Worm (Caenorhabditis elegans): Measurements from ENCODE around the gene F38E1.10.

F38E1.10 gene

DNA sequence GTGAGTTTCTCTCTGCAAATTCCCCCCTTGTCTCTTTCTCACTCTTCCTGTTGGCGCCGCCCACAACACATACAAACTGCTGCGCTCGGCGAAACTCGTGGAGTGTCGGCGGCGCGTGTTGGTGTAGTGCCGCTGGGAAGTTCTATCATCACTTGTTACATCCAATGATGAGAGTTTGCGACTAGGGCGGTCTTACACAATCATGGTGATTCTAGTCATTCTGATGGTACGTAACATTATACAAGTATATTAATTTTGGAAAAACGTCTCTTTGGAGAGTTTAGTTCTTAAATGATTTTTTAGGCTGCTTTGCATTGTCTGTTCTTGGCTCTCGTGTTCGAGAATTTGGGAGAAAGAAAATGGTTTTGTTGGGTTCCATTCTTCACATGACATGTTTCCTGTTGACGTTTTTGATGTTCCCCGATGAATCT is 26.3 kb downstream of the F38E1.10 start (continued):
- TF ChIP-seq ama-1 (optimal IDR thresholded peaks at IDR 0.05) (peak; percentile 96), ces-1 (GFP tag; optimal IDR thresholded peaks at IDR 0.05) (no peak), ceh-63 (GFP tag; optimal IDR thresholded peaks at IDR 0.05) (no peak), fkh-10 (GFP tag; optimal IDR thresholded peaks at IDR 0.05) (peak; percentile 25), efl-1 (optimal IDR thresholded peaks at IDR 0.05) (peak; percentile 66 to 77), efl-1 (GFP tag; optimal IDR thresholded peaks at IDR 0.05 in 1 of 2) (peak; percentile 53 to 96), nhr-77 (tag; optimal IDR thresholded peaks at IDR 0.05) (peak; percentile 72), Y116A8C.19 (tag; optimal IDR thresholded peaks at IDR 0.05; ENCODE audit: borderline replicate concordance) (no peak), skn-1 (tag; optimal IDR thresholded peaks at IDR 0.05) (peak; percentile 71), C34B4.2 (tag; optimal IDR thresholded peaks at IDR 0.05) (no peak), blmp-1 (tag; optimal IDR thresholded peaks at IDR 0.05) (peak; percentile 26), vab-15 (tag; optimal IDR thresholded peaks at IDR 0.05) (no peak), aly-2 (tag; optimal IDR thresholded peaks at IDR 0.05) (peak; percentile 49), tbx-2 (tag; optimal IDR thresholded peaks at IDR 0.05) (peak; percentile 85), nhr-237 (tag; optimal IDR thresholded peaks at IDR 0.05) (peak; percentile 8), tlp-1 (tag; optimal IDR thresholded peaks at IDR 0.05) (no peak), unc-30 (tag; optimal IDR thresholded peaks at IDR 0.05) (no peak), hpl-2 (GFP tag; optimal IDR thresholded peaks at IDR 0.05) (peak; percentile 63), nhr-20 (tag; optimal IDR thresholded peaks at IDR 0.05) (peak; percentile 95), ztf-4 (tag; optimal IDR thresholded peaks at IDR 0.05) (peak; percentile 77), mdl-1 (tag; optimal IDR thresholded peaks at IDR 0.05) (peak in 1 of 2 experiments; percentile 59), pax-3 (tag; optimal IDR thresholded peaks at IDR 0.05) (peak; percentile 74), C04F5.9 (tag; optimal IDR thresholded peaks at IDR 0.05) (peak; percentile 45), ceh-8 (GFP tag; optimal IDR thresholded peaks at IDR 0.05) (peak; percentile 66), isw-1 (GFP tag; IDR thresholded peaks at IDR 0.05) (peak; percentile 42), egl-13 (tag; optimal IDR thresholded peaks at IDR 0.05) (peak; percentile 56), nhr-84 (tag; optimal IDR thresholded peaks at IDR 0.05) (no peak), nhr-12 (tag; optimal IDR thresholded peaks at IDR 0.05) (no peak), lsy-2 (tag; optimal IDR thresholded peaks at IDR 0.05) (peak; percentile 59 to 84), alr-1 (tag; optimal IDR thresholded peaks at IDR 0.05; ENCODE audit: borderline replicate concordance) (no peak), grh-1 (GFP tag; IDR thresholded peaks at IDR 0.05) (peak; percentile 84), nhr-19 (GFP tag; conservative IDR thresholded peaks at IDR 0.05) (peak; percentile 95)

- TF ChIP-seq blmp-1 (tag; optimal IDR thresholded peaks at IDR 0.05) = no peak
- no peak for TF ChIP-seq swsn-7 (tag; optimal IDR thresholded peaks at IDR 0.05)
- TF ChIP-seq egl-13 (tag; optimal IDR thresholded peaks at IDR 0.05) = no peak
- no peak for TF ChIP-seq dsc-1 (tag; optimal IDR thresholded peaks at IDR 0.05)
- no peak for TF ChIP-seq fkh-4 (tag; optimal IDR thresholded peaks at IDR 0.05; ENCODE audit: borderline replicate concordance)
- TF ChIP-seq sox-4 (tag; optimal IDR thresholded peaks at IDR 0.05) = no peak
- no peak for TF ChIP-seq pax-3 (tag; optimal IDR thresholded peaks at IDR 0.05)
- TF ChIP-seq efl-3 (GFP tag; optimal IDR thresholded peaks at IDR 0.05) = no peak
- TF ChIP-seq mep-1 (tag; optimal IDR thresholded peaks at IDR 0.05) = no peak
- no peak for TF ChIP-seq ceh-8 (GFP tag; optimal IDR thresholded peaks at IDR 0.05)
- no peak for TF ChIP-seq unc-62 (GFP tag; optimal IDR thresholded peaks at IDR 0.05)
- TF ChIP-seq alr-1 (tag; optimal IDR thresholded peaks at IDR 0.05; ENCODE audit: borderline replicate concordance) = no peak
- TF ChIP-seq hlh-17 (GFP tag; optimal IDR thresholded peaks at IDR 0.05; ENCODE audit: borderline replicate concordance) = no peak
- TF ChIP-seq unc-98 (GFP tag; IDR thresholded peaks at IDR 0.05) = no peak
- no peak for TF ChIP-seq ztf-4 (tag; optimal IDR thresholded peaks at IDR 0.05)
Measured at ce11 chrV:8345436-8345835, 29.9 kb downstream of the F38E1.10 start, which contains the start of gene C08D8.1. TSS of gene C08D8.1 (plus strand) at chrV:8345759.

- no peak for TF ChIP-seq nhr-12 (tag; optimal IDR thresholded peaks at IDR 0.05)
- TF ChIP-seq lin-39 (tag; optimal IDR thresholded peaks at IDR 0.05) = no peak
- peak; percentile 8 for TF ChIP-seq sox-4 (tag; optimal IDR thresholded peaks at IDR 0.05)
- TF ChIP-seq nhr-47 (tag; optimal IDR thresholded peaks at IDR 0.05) = peak; percentile 44
- TF ChIP-seq pax-3 (tag; optimal IDR thresholded peaks at IDR 0.05) = peak; percentile 58
- TF ChIP-seq lsy-2 (tag; optimal IDR thresholded peaks at IDR 0.05) = no peak
- TF ChIP-seq fkh-8 (tag; optimal IDR thresholded peaks at IDR 0.05) = peak; percentile 38
- no peak for TF ChIP-seq xbp-1 (tag; optimal IDR thresholded peaks at IDR 0.05)
- peak; percentile 65 for TF ChIP-seq egl-13 (tag; optimal IDR thresholded peaks at IDR 0.05)
- TF ChIP-seq ztf-4 (tag; optimal IDR thresholded peaks at IDR 0.05) = no peak
- peak; percentile 95 for TF ChIP-seq dsc-1 (tag; optimal IDR thresholded peaks at IDR 0.05)
- TF ChIP-seq hlh-4 (tag; optimal IDR thresholded peaks at IDR 0.05) = no peak
Measured at ce11 chrV:8342416-8342815, 32.9 kb downstream of the F38E1.10 start.

Data from whole organism, L1 larva.